Worm (Caenorhabditis elegans) whole organism, L2 larva: ENCODE measurements around the gene C28C12.12.

ENCODE experiments used
- C34F6.9 ChIP-seq: fragments of 150-350 bp; optimal IDR thresholded peaks from 2 replicates; lab custom pipeline; 2014; ENCODE audit warnings: missing biosample characterization, missing genetic modification characterization
- F13H6.1 ChIP-seq: sonication (generic microtip); optimal IDR thresholded peaks from 2 replicates; lab custom pipeline; 2016; ENCODE audit warnings: missing genetic modification characterization, missing compliant biosample characterization
- R02D3.7 ChIP-seq: fragments of 150-350 bp; optimal IDR thresholded peaks from 2 replicates; lab custom pipeline; 2014; ENCODE audit warnings: missing biosample characterization, missing genetic modification characterization
- Y55F3AM.14 ChIP-seq: fragments of 200-800 bp; sonication (Bioruptor generic); optimal IDR thresholded peaks from 2 replicates; lab custom pipeline; 2018; ENCODE audit warnings: mild to moderate bottlenecking, missing genetic modification characterization, missing compliant biosample characterization
- alr-1 ChIP-seq: fragments of 150-350 bp; optimal IDR thresholded peaks from 2 replicates; lab custom pipeline; 2014; ENCODE audit warnings: missing biosample characterization, missing genetic modification characterization
- aly-2 ChIP-seq: fragments of 150-350 bp; optimal IDR thresholded peaks from 2 replicates; lab custom pipeline; 2014; ENCODE audit warnings: missing biosample characterization, missing genetic modification characterization
- ama-1 ChIP-seq: fragments of 150-350 bp; optimal IDR thresholded peaks from 2 replicates; lab custom pipeline; 2018; ENCODE audit warnings: inconsistent platforms
- blmp-1 ChIP-seq: sonication (generic microtip); optimal IDR thresholded peaks from 2 replicates; lab custom pipeline; 2017; ENCODE audit warnings: missing genetic modification characterization, mild to moderate bottlenecking, missing compliant biosample characterization, antibody characterized with exemption, moderate library complexity; ENCODE audit not compliant: insufficient read depth
- ceh-16 ChIP-seq: fragments of 150-350 bp; optimal IDR thresholded peaks from 2 replicates; lab custom pipeline; 2014; ENCODE audit warnings: missing biosample characterization, missing genetic modification characterization
- ceh-82 ChIP-seq: fragments of 150-350 bp; optimal IDR thresholded peaks from 2 replicates; lab custom pipeline; 2014; ENCODE audit warnings: missing biosample characterization, missing genetic modification characterization
- crh-2 ChIP-seq: sonication (generic microtip); optimal IDR thresholded peaks from 2 replicates; lab custom pipeline; 2017; ENCODE audit warnings: missing biosample characterization, missing genetic modification characterization
- dmd-4 ChIP-seq: sonication (generic microtip); optimal IDR thresholded peaks from 2 replicates; lab custom pipeline; 2017; ENCODE audit warnings: missing biosample characterization, missing genetic modification characterization
- egl-27 ChIP-seq: sonication (generic microtip); optimal IDR thresholded peaks from 3 replicates; lab custom pipeline; 2017; ENCODE audit warnings: missing biosample characterization, missing genetic modification reagents, missing genetic modification characterization
- elt-1 ChIP-seq: fragments of 150-350 bp; optimal IDR thresholded peaks from 2 replicates; lab custom pipeline; 2014; ENCODE audit warnings: missing biosample characterization, missing genetic modification characterization
- fos-1 ChIP-seq: fragments of 150-350 bp; optimal IDR thresholded peaks from 2 replicates; lab custom pipeline; 2014; ENCODE audit warnings: missing biosample characterization, missing genetic modification characterization
- gmeb-1 ChIP-seq: fragments of 150-350 bp; optimal IDR thresholded peaks from 2 replicates; lab custom pipeline; 2014; ENCODE audit warnings: missing biosample characterization, missing genetic modification characterization
- lin-11 ChIP-seq: fragments of 150-350 bp; sonication (generic microtip); optimal IDR thresholded peaks from 2 replicates; lab custom pipeline; 2014; ENCODE audit warnings: missing biosample characterization, missing genetic modification characterization, inconsistent platforms, mixed read lengths
- lin-13 ChIP-seq: fragments of 150-350 bp; optimal IDR thresholded peaks from 2 replicates; lab custom pipeline; 2014; ENCODE audit warnings: missing biosample characterization, missing genetic modification reagents, missing genetic modification characterization
- lin-39 ChIP-seq: fragments of 150-350 bp; optimal IDR thresholded peaks from 2 replicates; lab custom pipeline; 2014; ENCODE audit warnings: missing biosample characterization, missing genetic modification reagents, missing genetic modification characterization
- lsy-2 ChIP-seq, 2 experiments: fragments of 150-350 bp in 1 of 2; sonication (generic microtip) in 1 of 2; optimal IDR thresholded peaks; 2 replicates each; lab custom pipeline; 2014 to 2017; ENCODE audit warnings: missing biosample characterization in 2 of 2, missing genetic modification characterization in 2 of 2
- mdl-1 ChIP-seq, 2 experiments: fragments of 150-350 bp in 1 of 2; sonication (generic microtip) in 1 of 2; optimal IDR thresholded peaks; 2 replicates each; lab custom pipeline; 2017; ENCODE audit warnings: missing biosample characterization in 2 of 2, missing genetic modification characterization in 2 of 2
- nhr-10 ChIP-seq: sonication (generic microtip); optimal IDR thresholded peaks from 2 replicates; lab custom pipeline; 2017; ENCODE audit warnings: missing biosample characterization, missing genetic modification characterization
- nhr-11 ChIP-seq: fragments of 150-350 bp; optimal IDR thresholded peaks from 2 replicates; lab custom pipeline; 2014; ENCODE audit warnings: missing biosample characterization, missing genetic modification characterization
- nhr-12 ChIP-seq: fragments of 150-350 bp; optimal IDR thresholded peaks from 2 replicates; lab custom pipeline; 2014; ENCODE audit warnings: missing biosample characterization, missing genetic modification characterization
- nhr-129 ChIP-seq: fragments of 150-350 bp; optimal IDR thresholded peaks from 2 replicates; lab custom pipeline; 2014; ENCODE audit warnings: missing biosample characterization, missing genetic modification characterization
- nhr-21 ChIP-seq: fragments of 150-350 bp; optimal IDR thresholded peaks from 2 replicates; lab custom pipeline; 2014; ENCODE audit warnings: missing biosample characterization, missing genetic modification characterization
- nhr-23 ChIP-seq: fragments of 150-350 bp; optimal IDR thresholded peaks from 2 replicates; lab custom pipeline; 2014; ENCODE audit warnings: missing biosample characterization, missing genetic modification reagents, missing genetic modification characterization
- nhr-237 ChIP-seq: fragments of 150-350 bp; optimal IDR thresholded peaks from 2 replicates; lab custom pipeline; 2014; ENCODE audit warnings: missing biosample characterization, missing genetic modification characterization
- nhr-25 ChIP-seq: fragments of 150-350 bp; sonication (generic microtip); optimal IDR thresholded peaks from 3 replicates; lab custom pipeline; 2014; ENCODE audit warnings: missing biosample characterization, missing genetic modification characterization
- nhr-6 ChIP-seq: fragments of 150-350 bp; optimal IDR thresholded peaks from 2 replicates; lab custom pipeline; 2014; ENCODE audit warnings: missing biosample characterization, missing genetic modification characterization
- nhr-77 ChIP-seq: fragments of 150-350 bp; optimal IDR thresholded peaks from 2 replicates; lab custom pipeline; 2014; ENCODE audit warnings: missing biosample characterization, missing genetic modification characterization
- peb-1 ChIP-seq: fragments of 150-350 bp; optimal IDR thresholded peaks from 2 replicates; lab custom pipeline; 2014; ENCODE audit warnings: missing biosample characterization, missing genetic modification characterization
- sem-4 ChIP-seq: fragments of 150-350 bp; optimal IDR thresholded peaks from 2 replicates; lab custom pipeline; 2014; ENCODE audit warnings: missing biosample characterization, missing genetic modification reagents, missing genetic modification characterization
- skn-1 ChIP-seq: sonication (generic microtip); optimal IDR thresholded peaks from 2 replicates; lab custom pipeline; 2017; ENCODE audit warnings: missing biosample characterization, missing genetic modification characterization
- sma-3 ChIP-seq: sonication (generic microtip); optimal IDR thresholded peaks from 2 replicates; lab custom pipeline; 2016; ENCODE audit warnings: missing genetic modification reagents, missing genetic modification characterization, missing compliant biosample characterization
- sma-9 ChIP-seq, 2 experiments: fragments of 150-350 bp in 1 of 2; sonication (generic microtip) in 1 of 2; optimal IDR thresholded peaks; 2 replicates each; lab custom pipeline; 2014 to 2016; ENCODE audit warnings: missing genetic modification characterization in 2 of 2, mild to moderate bottlenecking in 1 of 2, missing biosample characterization in 1 of 2, missing compliant biosample characterization in 1 of 2, missing genetic modification reagents in 1 of 2, moderate library complexity in 1 of 2
- snpc-4 ChIP-seq: fragments of 150-350 bp; optimal IDR thresholded peaks from 2 replicates; lab custom pipeline; 2014; ENCODE audit warnings: missing biosample characterization, missing genetic modification characterization
- unc-39 ChIP-seq: fragments of 150-350 bp; optimal IDR thresholded peaks from 2 replicates; lab custom pipeline; 2014; ENCODE audit warnings: missing biosample characterization, missing genetic modification characterization
- unc-55 ChIP-seq: fragments of 150-350 bp; sonication (generic microtip); optimal IDR thresholded peaks from 3 replicates; lab custom pipeline; 2014; ENCODE audit warnings: missing biosample characterization, missing genetic modification reagents, missing genetic modification characterization
- unc-62 ChIP-seq: fragments of 150-350 bp; optimal IDR thresholded peaks from 2 replicates; lab custom pipeline; 2014; ENCODE audit warnings: missing biosample characterization, missing genetic modification reagents, missing genetic modification characterization
- ztf-1 ChIP-seq: fragments of 200-800 bp; sonication (Bioruptor generic); conservative IDR thresholded peaks from 2 replicates; pipeline ENCODE4 v1.3.6; 2022; ENCODE audit warnings: missing genetic modification characterization, missing compliant biosample characterization
- ztf-11 ChIP-seq: sonication (generic microtip); optimal IDR thresholded peaks from 2 replicates; lab custom pipeline; 2017; ENCODE audit warnings: missing biosample characterization, missing genetic modification characterization
- ztf-4 ChIP-seq: fragments of 150-350 bp; optimal IDR thresholded peaks from 2 replicates; lab custom pipeline; 2014; ENCODE audit warnings: missing biosample characterization, missing genetic modification characterization

The C28C12.12 gene

DNA sequence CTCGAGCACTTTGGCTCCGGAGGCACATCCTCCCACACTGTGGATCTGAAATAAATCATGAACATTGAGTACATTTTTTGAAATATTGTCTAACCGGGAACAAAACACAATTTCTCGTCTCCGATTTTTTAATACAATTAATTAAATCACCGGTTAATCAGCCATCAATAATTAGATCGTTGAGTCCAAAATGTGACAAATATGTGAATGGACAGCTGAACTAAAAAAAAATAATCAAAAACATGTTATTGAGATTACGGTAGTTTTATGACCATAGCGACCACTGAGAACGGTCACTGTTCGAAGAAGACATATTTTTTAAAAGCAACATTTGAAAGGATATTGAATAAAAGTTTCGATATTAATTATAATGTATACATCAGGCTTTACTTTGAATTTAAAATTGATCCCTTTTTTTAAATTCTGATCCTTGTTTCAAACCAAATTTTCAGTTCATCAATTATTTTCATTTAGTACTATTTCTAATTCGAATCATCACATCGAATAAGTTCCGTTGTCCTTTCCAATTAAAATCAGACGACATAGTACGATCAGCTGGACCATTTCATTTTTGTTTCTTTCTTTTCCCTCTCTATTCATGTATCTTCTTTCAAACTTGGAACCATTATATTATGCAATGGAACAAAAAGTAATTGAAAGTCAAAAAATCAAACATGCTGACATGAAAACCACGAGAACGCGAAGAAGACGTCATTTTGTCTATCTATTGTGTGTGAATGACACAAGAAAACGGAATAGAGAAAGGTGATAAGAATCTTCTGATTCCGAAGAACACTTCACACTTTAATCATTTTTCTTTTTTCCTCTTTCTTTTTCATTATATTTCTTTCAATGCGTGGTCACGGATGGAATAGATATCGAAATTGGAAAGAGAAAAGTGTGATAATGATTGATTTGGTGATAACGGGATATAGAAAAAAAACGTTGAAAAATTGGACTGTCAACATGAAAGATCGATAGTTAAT is 34.2 kb upstream of the C28C12.12 start (continued):
- no peak for TF ChIP-seq ztf-1 (GFP tag; lab: Robert Waterston, UW)
- no peak for TF ChIP-seq snpc-4 (tag; lab: Kevin White, UChicago)
- no peak for TF ChIP-seq R02D3.7 (tag; lab: Kevin White, UChicago)
- no peak for TF ChIP-seq lin-39
- TF ChIP-seq unc-39 (tag; lab: Kevin White, UChicago), result no peak
- no peak for TF ChIP-seq ztf-11 (tag; lab: Kevin White, UChicago)
- no peak for TF ChIP-seq nhr-23
- peak; percentile 49 for TF ChIP-seq ztf-4 (tag; lab: Kevin White, UChicago)
- peak; percentile 89 for TF ChIP-seq egl-27
- no peak for TF ChIP-seq dmd-4 (tag; lab: Kevin White, UChicago)
- no peak for TF ChIP-seq nhr-10 (tag; lab: Kevin White, UChicago)
- no peak for TF ChIP-seq nhr-11 (tag; lab: Kevin White, UChicago)
- no peak for TF ChIP-seq nhr-12 (tag; lab: Kevin White, UChicago)
- no peak for TF ChIP-seq ceh-82 (tag; lab: Kevin White, UChicago)

ce11 chrIV:8529039-8529438 is 32.9 kb upstream of the C28C12.12 start:
- TF ChIP-seq C34F6.9 (tag; lab: Kevin White, UChicago), result peak; percentile 17
- peak; percentile 76 for TF ChIP-seq nhr-6 (tag; lab: Kevin White, UChicago)
- peak; percentile 72 for TF ChIP-seq nhr-129 (tag; lab: Kevin White, UChicago)
- TF ChIP-seq sma-9 (GFP tag; optimal IDR thresholded peaks at IDR 0.05; lab: Kevin White, UChicago), result peak; percentile 96
- TF ChIP-seq sma-9 (tag; optimal IDR thresholded peaks at IDR 0.05; lab: Kevin White, UChicago), result no peak
- TF ChIP-seq ztf-11 (tag; lab: Kevin White, UChicago), result no peak
- peak; percentile 93 for TF ChIP-seq nhr-21
- TF ChIP-seq sma-3 (GFP tag; lab: Kevin White, UChicago), result peak; percentile 91
- peak; percentile 55 for TF ChIP-seq gmeb-1 (tag; lab: Kevin White, UChicago)
- no peak for TF ChIP-seq snpc-4 (tag; lab: Kevin White, UChicago)
- TF ChIP-seq nhr-25 (tag; lab: Kevin White, UChicago), result peak; percentile 95
- peak; percentile 50 for TF ChIP-seq sem-4 (tag; lab: Kevin White, UChicago)
- TF ChIP-seq F13H6.1 (tag; lab: Kevin White, UChicago), result peak; percentile 41
- TF ChIP-seq blmp-1, result peak; percentile 73
- peak in 1 of 2 experiments; percentile 58 for TF ChIP-seq lsy-2 (tag; optimal IDR thresholded peaks at IDR 0.05; lab: Kevin White, UChicago)
- peak; percentile 11 for TF ChIP-seq fos-1 (tag; lab: Kevin White, UChicago)
- peak; percentile 66 for TF ChIP-seq egl-27
- no peak for TF ChIP-seq unc-62
- TF ChIP-seq crh-2 (tag; lab: Kevin White, UChicago), result peak; percentile 71
- TF ChIP-seq ama-1 (lab: Kevin White, UChicago), result peak; percentile 44
- TF ChIP-seq mdl-1 (tag; optimal IDR thresholded peaks at IDR 0.05; lab: Kevin White, UChicago), result peak in 1 of 2 experiments; percentile 31
- no peak for TF ChIP-seq skn-1 (tag; lab: Kevin White, UChicago)
- TF ChIP-seq nhr-11 (tag; lab: Kevin White, UChicago), result no peak

- TF ChIP-seq elt-1 (tag; lab: Kevin White, UChicago), result no peak
- no peak for TF ChIP-seq aly-2 (tag; lab: Kevin White, UChicago)
- peak; percentile 97 for TF ChIP-seq sma-9 (GFP tag; optimal IDR thresholded peaks at IDR 0.05; lab: Kevin White, UChicago)
- no peak for TF ChIP-seq sma-9 (tag; optimal IDR thresholded peaks at IDR 0.05; lab: Kevin White, UChicago)
- no peak for TF ChIP-seq blmp-1
- TF ChIP-seq nhr-12 (tag; lab: Kevin White, UChicago), result no peak
- no peak for TF ChIP-seq C34F6.9 (tag; lab: Kevin White, UChicago)
- TF ChIP-seq lin-11 (tag; lab: Kevin White, UChicago), result no peak
- no peak for TF ChIP-seq ztf-1 (GFP tag; lab: Robert Waterston, UW)
- no peak for TF ChIP-seq dmd-4 (tag; lab: Kevin White, UChicago)
- no peak for TF ChIP-seq nhr-77
- TF ChIP-seq lsy-2 (tag; optimal IDR thresholded peaks at IDR 0.05; lab: Kevin White, UChicago), result no peak
- no peak for TF ChIP-seq nhr-11 (tag; lab: Kevin White, UChicago)
- TF ChIP-seq unc-55 (GFP tag; lab: Kevin White, UChicago), result no peak
- TF ChIP-seq ceh-82 (tag; lab: Kevin White, UChicago), result no peak
- TF ChIP-seq nhr-25 (tag; lab: Kevin White, UChicago), result peak; percentile 58
- no peak for TF ChIP-seq alr-1 (tag; lab: Kevin White, UChicago)
- no peak for TF ChIP-seq ztf-11 (tag; lab: Kevin White, UChicago)
- TF ChIP-seq nhr-21, result peak; percentile 72
- peak; percentile 26 for TF ChIP-seq F13H6.1 (tag; lab: Kevin White, UChicago)
- TF ChIP-seq gmeb-1 (tag; lab: Kevin White, UChicago), result peak; percentile 38
- TF ChIP-seq sma-3 (GFP tag; lab: Kevin White, UChicago), result peak; percentile 78
- TF ChIP-seq fos-1 (tag; lab: Kevin White, UChicago), result peak; percentile 73
- no peak for TF ChIP-seq ceh-16 (tag; lab: Kevin White, UChicago)
- no peak for TF ChIP-seq lin-13 (GFP tag; lab: Kevin White, UChicago)
- no peak for TF ChIP-seq nhr-237
- no peak for TF ChIP-seq Y55F3AM.14 (GFP tag; lab: Kevin White, UChicago)
- peak; percentile 66 for TF ChIP-seq crh-2 (tag; lab: Kevin White, UChicago)
- TF ChIP-seq peb-1 (tag; lab: Kevin White, UChicago), result no peak
- no peak for TF ChIP-seq lin-39
- peak; percentile 51 to 70 for TF ChIP-seq mdl-1 (tag; optimal IDR thresholded peaks at IDR 0.05; lab: Kevin White, UChicago)
- TF ChIP-seq snpc-4 (tag; lab: Kevin White, UChicago), result no peak
- peak; percentile 41 for TF ChIP-seq nhr-129 (tag; lab: Kevin White, UChicago)
Measured at ce11 chrIV:8528345-8528744, 32.2 kb upstream of the C28C12.12 start.
